Fruit fly (Drosophila melanogaster) whole organism, embryonic: ENCODE results near the gene Acp63F.

Experiments used
- CG11456 ChIP-seq: fragments of 200-800 bp; sonication (Bioruptor generic); IDR thresholded peaks from 3 replicates; pipeline ENCODE4 v1.3.6; 2022; ENCODE audit warnings: missing biosample characterization, missing genetic modification characterization
- CG12236 ChIP-seq: fragments of 200-800 bp; sonication (Bioruptor generic); optimal IDR thresholded peaks from 2 replicates; lab custom pipeline; 2016; ENCODE audit warnings: missing biosample characterization, missing genetic modification characterization
- CG12744 ChIP-seq: fragments of 200-800 bp; sonication (Bioruptor generic); optimal IDR thresholded peaks from 2 replicates; lab custom pipeline; 2016; ENCODE audit warnings: missing biosample characterization, missing genetic modification characterization
- CG15479 ChIP-seq: fragments of 200-800 bp; sonication (Bioruptor generic); optimal IDR thresholded peaks from 3 replicates; lab custom pipeline; 2019; ENCODE audit warnings: missing biosample characterization, mild to moderate bottlenecking, missing genetic modification characterization, moderate library complexity
- CG15514 ChIP-seq: fragments of 200-800 bp; sonication (Bioruptor generic); optimal IDR thresholded peaks from 3 replicates; lab custom pipeline; 2017; ENCODE audit warnings: missing biosample characterization, missing genetic modification characterization, mild to moderate bottlenecking, moderate library complexity, missing genetic modification reagents
- CG1602 ChIP-seq: fragments of 200-800 bp; sonication (Bioruptor generic); optimal IDR thresholded peaks from 3 replicates; lab custom pipeline; 2016; ENCODE audit warnings: missing biosample characterization, missing genetic modification characterization
- CG18262 ChIP-seq: fragments of 200-800 bp; optimal IDR thresholded peaks from 3 replicates; lab custom pipeline; 2019; ENCODE audit warnings: missing biosample characterization, mild to moderate bottlenecking, missing genetic modification characterization, moderate library complexity
- CG18476 ChIP-seq: fragments of 200-800 bp; sonication (Bioruptor generic); optimal IDR thresholded peaks from 2 replicates; lab custom pipeline; 2016; ENCODE audit warnings: missing biosample characterization, mild to moderate bottlenecking, missing genetic modification characterization
- CG3065 ChIP-seq: fragments of 200-800 bp; sonication (Bioruptor generic); optimal IDR thresholded peaks from 2 replicates; lab custom pipeline; 2016; ENCODE audit warnings: missing biosample characterization, missing genetic modification characterization
- CG32532 ChIP-seq: fragments of 200-800 bp; sonication (Bioruptor generic); IDR thresholded peaks from 2 replicates; pipeline ENCODE4 v1.3.6; 2022; ENCODE audit warnings: missing biosample characterization, missing genetic modification characterization
- CG32767 ChIP-seq: fragments of 200-800 bp; sonication (Bioruptor generic); IDR thresholded peaks from 2 replicates; pipeline ENCODE4 v1.3.6; 2022; ENCODE audit warnings: missing biosample characterization, missing genetic modification characterization
- CG4404 ChIP-seq: fragments of 200-800 bp; sonication (Bioruptor generic); IDR thresholded peaks from 2 replicates; pipeline ENCODE4 v1.3.6; 2022; ENCODE audit warnings: missing biosample characterization, missing genetic modification characterization
- CG5245 ChIP-seq: fragments of 200-800 bp; sonication (Bioruptor generic); optimal IDR thresholded peaks from 3 replicates; lab custom pipeline; 2016; ENCODE audit warnings: missing biosample characterization, missing genetic modification characterization
- CG7839 ChIP-seq: fragments of 200-800 bp; sonication (Bioruptor generic); optimal IDR thresholded peaks from 3 replicates; lab custom pipeline; 2018; ENCODE audit warnings: missing biosample characterization, mild to moderate bottlenecking, missing genetic modification characterization, moderate library complexity
- CG8924 ChIP-seq: fragments of 200-800 bp; optimal IDR thresholded peaks from 3 replicates; lab custom pipeline; 2019; ENCODE audit warnings: missing biosample characterization, mild to moderate bottlenecking, missing genetic modification characterization, moderate library complexity
- E2f1 ChIP-seq: fragments of 200-800 bp; sonication (Bioruptor generic); IDR thresholded peaks from 2 replicates; pipeline ENCODE4 v1.3.6; 2022; ENCODE audit warnings: missing biosample characterization, missing genetic modification characterization
- HHEX ChIP-seq: fragments of 200-800 bp; sonication (Bioruptor generic); optimal IDR thresholded peaks from 3 replicates; lab custom pipeline; 2017; ENCODE audit warnings: missing biosample characterization, mild to moderate bottlenecking, missing genetic modification characterization, missing genetic modification reagents
- HLH54F ChIP-seq: fragments of 200-800 bp; sonication (Bioruptor generic); optimal IDR thresholded peaks from 3 replicates; lab custom pipeline; 2016; ENCODE audit warnings: missing biosample characterization, missing genetic modification characterization
- Lhr ChIP-seq: fragments of 200-800 bp; sonication (Bioruptor generic); optimal IDR thresholded peaks from 3 replicates; lab custom pipeline; 2017; ENCODE audit warnings: mild to moderate bottlenecking, missing biosample characterization, missing genetic modification reagents, missing genetic modification characterization
- MESR4 ChIP-seq: fragments of 200-800 bp; sonication (Bioruptor generic); optimal IDR thresholded peaks from 2 replicates; lab custom pipeline; 2018; ENCODE audit warnings: missing biosample characterization, mild to moderate bottlenecking, missing genetic modification characterization, moderate library complexity
- Mes4 ChIP-seq: fragments of 200-800 bp; sonication (Bioruptor generic); optimal IDR thresholded peaks from 2 replicates; lab custom pipeline; 2016; ENCODE audit warnings: missing biosample characterization, missing genetic modification characterization
- Oaz ChIP-seq: fragments of 200-800 bp; sonication (Bioruptor generic); IDR thresholded peaks from 2 replicates; pipeline ENCODE4 v1.3.6; 2022; ENCODE audit warnings: missing biosample characterization, missing genetic modification characterization
- Opbp ChIP-seq: fragments of 200-800 bp; sonication (Bioruptor generic); IDR thresholded peaks from 3 replicates; pipeline ENCODE4 v1.3.6; 2022; ENCODE audit warnings: missing biosample characterization, missing genetic modification characterization; ENCODE audit not compliant: partially characterized antibody
- Scr ChIP-seq: fragments of 200-800 bp; sonication (Bioruptor generic); IDR thresholded peaks from 2 replicates; pipeline ENCODE4 v1.3.6; 2022; ENCODE audit warnings: missing biosample characterization, missing genetic modification characterization; ENCODE audit not compliant: partially characterized antibody
- TFAM ChIP-seq: fragments of 200-800 bp; sonication (Bioruptor generic); optimal IDR thresholded peaks from 2 replicates; lab custom pipeline; 2017; ENCODE audit warnings: missing biosample characterization, missing genetic modification characterization, inconsistent platforms
- Vsx1 ChIP-seq: fragments of 200-800 bp; sonication (Bioruptor generic); optimal IDR thresholded peaks from 2 replicates; lab custom pipeline; 2017; ENCODE audit warnings: missing biosample characterization, mild to moderate bottlenecking, missing genetic modification characterization, missing genetic modification reagents
- ac ChIP-seq: fragments of 200-800 bp; sonication (Bioruptor generic); optimal IDR thresholded peaks from 3 replicates; lab custom pipeline; 2017; ENCODE audit warnings: missing biosample characterization, mild to moderate bottlenecking, missing genetic modification characterization
- ap ChIP-seq: fragments of 200-800 bp; sonication (Bioruptor generic); IDR thresholded peaks from 2 replicates; pipeline ENCODE4 v1.3.6; 2022; ENCODE audit warnings: missing biosample characterization, missing genetic modification characterization
- ara ChIP-seq: fragments of 200-800 bp; sonication (Bioruptor generic); IDR thresholded peaks from 2 replicates; pipeline ENCODE4 v1.3.6; 2022; ENCODE audit warnings: missing biosample characterization, missing genetic modification characterization
- bigmax ChIP-seq: fragments of 200-800 bp; sonication (Bioruptor generic); optimal IDR thresholded peaks from 2 replicates; lab custom pipeline; 2018; ENCODE audit warnings: missing biosample characterization, mild to moderate bottlenecking, missing genetic modification characterization
- cad ChIP-seq: fragments of >200 bp; optimal IDR thresholded peaks from 2 replicates; lab custom pipeline; 2017; ENCODE audit warnings: missing biosample characterization, missing genetic modification characterization
- cato ChIP-seq: fragments of 200-800 bp; sonication (Bioruptor generic); optimal IDR thresholded peaks from 2 replicates; lab custom pipeline; 2016; ENCODE audit warnings: missing biosample characterization, missing genetic modification characterization, borderline replicate concordance
- cg ChIP-seq: fragments of 200-800 bp; sonication (Bioruptor generic); optimal IDR thresholded peaks from 3 replicates; lab custom pipeline; 2019; ENCODE audit warnings: missing biosample characterization, mild to moderate bottlenecking, missing genetic modification characterization, moderate library complexity
- dysf ChIP-seq: fragments of 200-800 bp; sonication (Bioruptor generic); IDR thresholded peaks from 3 replicates; pipeline ENCODE4 v1.3.6; 2022; ENCODE audit warnings: missing biosample characterization, missing genetic modification characterization
- ewg ChIP-seq: fragments of 200-800 bp; sonication (Bioruptor generic); optimal IDR thresholded peaks from 3 replicates; lab custom pipeline; 2017; ENCODE audit warnings: mild to moderate bottlenecking, missing biosample characterization, missing genetic modification reagents, missing genetic modification characterization
- eyg ChIP-seq: fragments of 200-800 bp; sonication (Bioruptor generic); optimal IDR thresholded peaks from 3 replicates; lab custom pipeline; 2016; ENCODE audit warnings: missing biosample characterization, missing genetic modification characterization
- fd96Cb ChIP-seq: fragments of 200-800 bp; sonication (Bioruptor generic); optimal IDR thresholded peaks from 2 replicates; lab custom pipeline; 2018; ENCODE audit warnings: missing biosample characterization, mild to moderate bottlenecking, missing genetic modification characterization, moderate library complexity
- ftz-f1 ChIP-seq: fragments of 200-800 bp; sonication (Bioruptor generic); optimal IDR thresholded peaks from 2 replicates; lab custom pipeline; 2016; ENCODE audit warnings: missing biosample characterization, missing genetic modification characterization
- gcm ChIP-seq: fragments of 200-800 bp; sonication (Bioruptor generic); optimal IDR thresholded peaks from 2 replicates; lab custom pipeline; 2019; ENCODE audit warnings: missing biosample characterization, mild to moderate bottlenecking, missing genetic modification characterization, moderate library complexity
- lilli ChIP-seq: fragments of 200-800 bp; sonication (Bioruptor generic); optimal IDR thresholded peaks from 3 replicates; lab custom pipeline; 2016; ENCODE audit warnings: missing biosample characterization, missing genetic modification characterization
- row ChIP-seq: fragments of 200-800 bp; sonication (Bioruptor generic); IDR thresholded peaks from 3 replicates; pipeline ENCODE4 v1.3.6; 2022; ENCODE audit warnings: missing biosample characterization, missing genetic modification characterization
- scrt ChIP-seq: fragments of 200-800 bp; sonication (Bioruptor generic); optimal IDR thresholded peaks from 2 replicates; lab custom pipeline; 2018; ENCODE audit warnings: missing biosample characterization, mild to moderate bottlenecking, missing genetic modification characterization, moderate library complexity
- shn ChIP-seq: fragments of 200-800 bp; sonication (Bioruptor generic); optimal IDR thresholded peaks from 3 replicates; lab custom pipeline; 2016; ENCODE audit warnings: missing biosample characterization, missing genetic modification characterization
- sim ChIP-seq: fragments of 200-800 bp; sonication (Bioruptor generic); IDR thresholded peaks from 2 replicates; pipeline ENCODE4 v1.3.6; 2022; ENCODE audit warnings: missing biosample characterization, missing genetic modification characterization
- so ChIP-seq: fragments of 200-800 bp; sonication (Bioruptor generic); IDR thresholded peaks from 3 replicates; pipeline ENCODE4 v1.3.6; 2022; ENCODE audit warnings: missing biosample characterization, missing genetic modification characterization
- tll ChIP-seq, 2 experiments: fragments of 200-800 bp in 1 of 2; fragments of >200 bp in 1 of 2; sonication (Bioruptor generic) in 1 of 2; optimal IDR thresholded peaks; 2 replicates each; lab custom pipeline; 2017 to 2019; ENCODE audit warnings: missing biosample characterization in 2 of 2, missing genetic modification characterization in 2 of 2, mild to moderate bottlenecking in 1 of 2, moderate library complexity in 1 of 2
- tna ChIP-seq: fragments of 200-800 bp; sonication (Bioruptor generic); IDR thresholded peaks from 2 replicates; pipeline ENCODE4 v1.3.6; 2022; ENCODE audit warnings: missing biosample characterization, missing genetic modification characterization; ENCODE audit not compliant: partially characterized antibody
- wek ChIP-seq: fragments of 200-800 bp; sonication (Bioruptor generic); optimal IDR thresholded peaks from 3 replicates; lab custom pipeline; 2018; ENCODE audit warnings: missing biosample characterization, mild to moderate bottlenecking, missing genetic modification characterization, moderate library complexity
- yki ChIP-seq: fragments of >200 bp; optimal IDR thresholded peaks from 3 replicates; lab custom pipeline; 2018

Gene Acp63F

dm6 chr3L:3814010-3814833 is 1.9 kb downstream of the Acp63F start, which contains the start of gene Scsalpha1 (continued):
- peak; percentile 66; the same call in 1 of the 3 replicates for TF ChIP-seq CG11456 (GFP tag; lab: Robert Waterston, UW)
- TF ChIP-seq CG32767 (GFP tag; lab: Robert Waterston, UW), result peak; percentile 61
- TF ChIP-seq CG15514, result peak; percentile 31
- no peak for TF ChIP-seq CG12236 (GFP tag; lab: Kevin White, UChicago)
- TF ChIP-seq CG5245 (GFP tag; lab: Kevin White, UChicago), result no peak
- TF ChIP-seq cad (GFP tag; lab: Kevin White, UChicago), result no peak
- no peak for TF ChIP-seq Oaz (GFP tag; lab: Robert Waterston, UW)
- TF ChIP-seq CG12744, result no peak
- peak; percentile 56; the same call in 1 of the 2 replicates for TF ChIP-seq CG32532
- peak; percentile 45 for TF ChIP-seq Lhr
- peak; percentile 20 for TF ChIP-seq CG8924 (tag; lab: Kevin White, UChicago)
- TF ChIP-seq ara (GFP tag; lab: Robert Waterston, UW), result peak; percentile 37; the same call in 1 of the 2 replicates
- TF ChIP-seq ap (GFP tag; lab: Robert Waterston, UW), result no peak; the same call in 1 of the 2 replicates
- TF ChIP-seq Scr, result peak; percentile 98
- TF ChIP-seq ftz-f1 (GFP tag; lab: Kevin White, UChicago), result peak; percentile 84
- no peak; the same call in 1 of the 2 replicates for TF ChIP-seq E2f1 (GFP tag; lab: Robert Waterston, UW)
- TF ChIP-seq CG1602 (GFP tag; lab: Kevin White, UChicago), result peak; percentile 22
- TF ChIP-seq CG15479 (GFP tag; lab: Kevin White, UChicago), result no peak
- peak; percentile 16 for TF ChIP-seq fd96Cb
- peak in 1 of 2 experiments; percentile 1 for TF ChIP-seq tll (GFP tag; optimal IDR thresholded peaks at IDR 0.05; lab: Kevin White, UChicago)
- TF ChIP-seq TFAM, result no peak
- TF ChIP-seq lilli, result peak; percentile 42
- no peak for TF ChIP-seq sim (GFP tag; lab: Robert Waterston, UW)
- TF ChIP-seq MESR4 (GFP tag; lab: Kevin White, UChicago), result peak; percentile 88
- TF ChIP-seq cato (GFP tag; lab: Kevin White, UChicago), result no peak
- 0 out of 3 replicates have a peak, but pooled peaks have one; percentile 33 for TF ChIP-seq so (GFP tag; lab: Robert Waterston, UW)
- TF ChIP-seq CG18476, result no peak
- TF ChIP-seq eyg (GFP tag; lab: Kevin White, UChicago), result no peak
- TF ChIP-seq Opbp (GFP tag; lab: Robert Waterston, UW), result peak; percentile 99
- peak; percentile 6 for TF ChIP-seq CG7839
- no peak for TF ChIP-seq gcm (GFP tag; lab: Kevin White, UChicago)
- TF ChIP-seq HHEX, result peak; percentile 20
- peak; percentile 97 for TF ChIP-seq wek (GFP tag; lab: Kevin White, UChicago)
- peak; percentile 7 for TF ChIP-seq CG18262 (tag; lab: Kevin White, UChicago)
- TF ChIP-seq CG4404 (GFP tag; lab: Robert Waterston, UW), result no peak
- TF ChIP-seq row (GFP tag; lab: Robert Waterston, UW), result peak; percentile 68
- TF ChIP-seq CG3065 (GFP tag; lab: Kevin White, UChicago), result no peak
- TF ChIP-seq Vsx1 (GFP tag; lab: Kevin White, UChicago), result peak; percentile 96
- TF ChIP-seq shn, result no peak
- peak; percentile 54; the same call in 2 of the 3 replicates for TF ChIP-seq dysf (GFP tag; lab: Robert Waterston, UW)
- TF ChIP-seq ac (GFP tag; lab: Kevin White, UChicago), result no peak
- TF ChIP-seq HLH54F (GFP tag; lab: Kevin White, UChicago), result peak; percentile 12
- TF ChIP-seq bigmax, result no peak
- no peak for TF ChIP-seq ewg (GFP tag; lab: Kevin White, UChicago)
- TF ChIP-seq yki (lab: Kevin White, UChicago), result no peak
- peak; percentile 99 for TF ChIP-seq tna (GFP tag; lab: Robert Waterston, UW)
- no peak for TF ChIP-seq Mes4
- no peak for TF ChIP-seq scrt (GFP tag; lab: Kevin White, UChicago)
- TF ChIP-seq cg, result no peak
